Fruit fly (Drosophila melanogaster): ENCODE results near the gene CG15282.

dm6 chr2L:14746068-14746467 is 33.8 kb downstream of the CG15282 start:
- TF ChIP-seq lola (GFP tag; optimal IDR thresholded peaks at IDR 0.05): no peak
- no peak for TF ChIP-seq Sp1 (GFP tag; optimal IDR thresholded peaks at IDR 0.05)
- no peak for TF ChIP-seq Mio (GFP tag; optimal IDR thresholded peaks at IDR 0.05)

All from whole organism, wandering third instar larva.